Fruit fly (Drosophila melanogaster) S2 (cell line): ENCODE results near the gene CG44044.

Source experiments
- CG8478 ChIP-seq: fragments of >200 bp; optimal IDR thresholded peaks from 2 replicates; lab custom pipeline; 2018
- CTCF ChIP-seq, 2 experiments: fragments of >200 bp; optimal IDR thresholded peaks; 2 replicates each; lab custom pipeline; 2018

dm6 chr3R:16290242-16290824 lies 31.3 kb upstream of the CG44044 start:
- no peak for TF ChIP-seq CTCF (optimal IDR thresholded peaks at IDR 0.05; lab: Kevin White, UChicago)
- no peak for TF ChIP-seq CG8478 (lab: Kevin White, UChicago)
